Worm (Caenorhabditis elegans) whole organism, L3 larva: ENCODE measurements around the gene rev-3.

Experiments used
- elt-3 ChIP-seq, 3 experiments: fragments of 150-350 bp in 1 of 3; sonication (generic microtip) in 2 of 3; optimal IDR thresholded peaks; 2 replicates in 2 of 3; 4 replicates in 1 of 3; lab custom pipeline; 2014 to 2017; ENCODE audit warnings: missing biosample characterization in 3 of 3, missing genetic modification characterization in 3 of 3
- nhr-237 ChIP-seq: fragments of 150-350 bp; optimal IDR thresholded peaks from 2 replicates; lab custom pipeline; 2014; ENCODE audit warnings: missing biosample characterization, missing genetic modification characterization
- nhr-25 ChIP-seq: sonication (generic microtip); optimal IDR thresholded peaks from 2 replicates; lab custom pipeline; 2017; ENCODE audit warnings: missing biosample characterization, missing genetic modification characterization
- nhr-76 ChIP-seq: fragments of 150-350 bp; sonication (generic microtip); optimal IDR thresholded peaks from 5 replicates; lab custom pipeline; 2014; ENCODE audit warnings: missing biosample characterization, missing genetic modification characterization
- nhr-77 ChIP-seq: fragments of 150-350 bp; optimal IDR thresholded peaks from 2 replicates; lab custom pipeline; 2014; ENCODE audit warnings: missing biosample characterization, missing genetic modification characterization
- sea-2 ChIP-seq: fragments of 150-350 bp; sonication (generic microtip); optimal IDR thresholded peaks from 4 replicates; lab custom pipeline; 2014; ENCODE audit warnings: missing biosample characterization, missing genetic modification reagents, missing genetic modification characterization
- tbx-2 ChIP-seq: sonication (generic microtip); optimal IDR thresholded peaks from 2 replicates; lab custom pipeline; 2016; ENCODE audit warnings: mild to moderate bottlenecking, missing genetic modification characterization, missing compliant biosample characterization
- unc-39 ChIP-seq: sonication (generic microtip); optimal IDR thresholded peaks from 4 replicates; lab custom pipeline; 2017; ENCODE audit warnings: missing biosample characterization, missing genetic modification characterization

DNA sequence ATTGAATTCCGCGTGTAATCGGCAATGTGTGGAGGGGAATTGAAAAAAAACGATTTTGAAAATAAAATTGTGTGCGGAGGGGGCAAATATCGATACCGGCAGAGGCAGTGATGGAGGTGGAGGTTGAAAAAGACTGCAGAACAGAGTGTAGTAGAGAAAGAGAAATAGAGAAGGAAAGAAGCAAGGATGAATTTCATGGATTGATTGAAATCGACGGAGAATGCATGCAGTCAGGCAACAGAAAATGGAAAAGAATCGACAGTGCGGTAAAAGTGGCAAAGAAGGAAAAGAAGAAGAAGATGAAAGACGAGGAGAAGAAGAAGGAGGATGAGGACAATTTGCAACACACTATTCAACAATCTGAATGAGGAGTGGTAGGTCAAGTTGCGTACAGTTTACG is 46.4 kb upstream of the rev-3 start, which contains the start of gene W04D12.1:
- TF ChIP-seq sea-2 (GFP tag; lab: Kevin White, UChicago) (no peak), nhr-76 (tag; lab: Kevin White, UChicago) (no peak), nhr-77 (tag; lab: Kevin White, UChicago) (no peak), unc-39 (tag; lab: Kevin White, UChicago) (no peak), nhr-237 (tag; lab: Kevin White, UChicago) (no peak), elt-3 (tag; optimal IDR thresholded peaks at IDR 0.05; lab: Kevin White, UChicago) (no peak), tbx-2 (no peak), nhr-25 (tag; lab: Kevin White, UChicago) (no peak)
